Fruit fly (Drosophila melanogaster): ENCODE measurements around the gene CG15212.

Gene CG15212

dm6 chr3L:5131245-5131644, at the start of gene CG15212:
CG15212 (plus strand) TSS chr3L:5131545.
- TF ChIP-seq Eip78C (GFP tag) (peak; percentile 15), pdm3 (GFP tag; optimal IDR thresholded peaks at IDR 0.05) (no peak), CG11762 (GFP tag; optimal IDR thresholded peaks at IDR 0.05; ENCODE audit: insufficient read depth) (no peak)

- TF ChIP-seq pdm3 (GFP tag; optimal IDR thresholded peaks at IDR 0.05) (peak; percentile 18), CG10631 (GFP tag; optimal IDR thresholded peaks at IDR 0.05) (no peak), Met (GFP tag; optimal IDR thresholded peaks at IDR 0.05) (peak; percentile 33), OdsH (GFP tag; optimal IDR thresholded peaks at IDR 0.05) (peak; percentile 45), esn (GFP tag; optimal IDR thresholded peaks at IDR 0.05) (no peak), Ets21C (GFP tag; optimal IDR thresholded peaks at IDR 0.05) (no peak), CG3032 (tag; optimal IDR thresholded peaks at IDR 0.05) (no peak), CG8632 (GFP tag; optimal IDR thresholded peaks at IDR 0.05) (peak; percentile 37), CG7368 (GFP tag; optimal IDR thresholded peaks at IDR 0.05) (no peak), CG1621 (tag; optimal IDR thresholded peaks at IDR 0.05) (peak; percentile 43), CG6163 (GFP tag; IDR thresholded peaks at IDR 0.05) (peak; percentile 75), Hr4 (GFP tag; optimal IDR thresholded peaks at IDR 0.05) (no peak), CG31627 (GFP tag; optimal IDR thresholded peaks at IDR 0.05) (no peak), topi (GFP tag; optimal IDR thresholded peaks at IDR 0.05) (peak; percentile 20), cyc (GFP tag; optimal IDR thresholded peaks at IDR 0.05) (no peak), CG16779 (tag; optimal IDR thresholded peaks at IDR 0.05) (no peak), CG6854 (GFP tag; optimal IDR thresholded peaks at IDR 0.05) (no peak), fd59A (GFP tag; optimal IDR thresholded peaks at IDR 0.05) (no peak), lz (GFP tag; optimal IDR thresholded peaks at IDR 0.05) (no peak), CG6792 (GFP tag; optimal IDR thresholded peaks at IDR 0.05) (peak; percentile 2), Sox14 (GFP tag; optimal IDR thresholded peaks at IDR 0.05) (no peak), Eip93F (GFP tag; optimal IDR thresholded peaks at IDR 0.05) (no peak), CG11902 (GFP tag; optimal IDR thresholded peaks at IDR 0.05) (no peak), achi (GFP tag; optimal IDR thresholded peaks at IDR 0.05) (peak; percentile 31), Ets96B (tag; optimal IDR thresholded peaks at IDR 0.05) (no peak), CG15336 (GFP tag; IDR thresholded peaks at IDR 0.05) (no peak), spab (GFP tag; optimal IDR thresholded peaks at IDR 0.05) (peak; percentile 15), Lpt (GFP tag; optimal IDR thresholded peaks at IDR 0.05) (no peak), fd85E (GFP tag; optimal IDR thresholded peaks at IDR 0.05) (no peak), Blimp-1 (GFP tag; optimal IDR thresholded peaks at IDR 0.05) (no peak), salr (GFP tag; optimal IDR thresholded peaks at IDR 0.05) (peak in 1 of 2 experiments; percentile 35), CG8319 (GFP tag; optimal IDR thresholded peaks at IDR 0.05) (no peak), CG9139 (GFP tag; optimal IDR thresholded peaks at IDR 0.05) (peak; percentile 16), CG10669 (GFP tag; optimal IDR thresholded peaks at IDR 0.05) (peak; percentile 45), dac (GFP tag; optimal IDR thresholded peaks at IDR 0.05) (no peak), Eip78C (GFP tag) (peak; percentile 89), dsx (GFP tag; optimal IDR thresholded peaks at IDR 0.05; ENCODE audit: poor library complexity, severe bottlenecking) (no peak), Hr39 (GFP tag; optimal IDR thresholded peaks at IDR 0.05) (no peak), CG11762 (GFP tag; optimal IDR thresholded peaks at IDR 0.05; ENCODE audit: insufficient read depth) (no peak), Eip75B (GFP tag; optimal IDR thresholded peaks at IDR 0.05) (peak; percentile 14), ss (GFP tag; optimal IDR thresholded peaks at IDR 0.05) (peak in 1 of 2 experiments; percentile 16), Sox15 (GFP tag; optimal IDR thresholded peaks at IDR 0.05) (no peak), CG11294 (GFP tag; IDR thresholded peaks at IDR 0.05) (no peak), CG4318 (GFP tag; optimal IDR thresholded peaks at IDR 0.05) (no peak), Hr38 (GFP tag; optimal IDR thresholded peaks at IDR 0.05) (no peak), Sox102F (GFP tag; optimal IDR thresholded peaks at IDR 0.05) (peak; percentile 18), eg (GFP tag; IDR thresholded peaks at IDR 0.05) (no peak), CG6808 (GFP tag; optimal IDR thresholded peaks at IDR 0.05) (peak; percentile 1), CG34406 (GFP tag; optimal IDR thresholded peaks at IDR 0.05) (peak; percentile 58), vri (GFP tag; optimal IDR thresholded peaks at IDR 0.05) (no peak)
These were observed 34.7 kb upstream of the CG15212 start for dm6 chr3L:5096674-5097073.
